Fruit fly (Drosophila melanogaster) whole organism, embryonic: Measurements from ENCODE around the gene ATPsynD.

Source experiments
- Adf1 ChIP-seq: fragments of 200-800 bp; sonication (Bioruptor generic); IDR thresholded peaks from 2 replicates; pipeline ENCODE4 v1.3.6; 2022; ENCODE audit warnings: missing biosample characterization, missing genetic modification characterization
- BEAF-32 ChIP-seq: fragments of 200-800 bp; sonication (Bioruptor generic); optimal IDR thresholded peaks from 3 replicates; lab custom pipeline; 2017; ENCODE audit warnings: missing biosample characterization, missing genetic modification characterization, mild to moderate bottlenecking, moderate library complexity, missing genetic modification reagents
- Blimp-1 ChIP-seq: fragments of 200-800 bp; sonication (Bioruptor generic); optimal IDR thresholded peaks from 3 replicates; lab custom pipeline; 2018; ENCODE audit warnings: missing biosample characterization, missing genetic modification characterization, mild to moderate bottlenecking, moderate library complexity, missing genetic modification reagents
- CG12299 ChIP-seq: fragments of 200-800 bp; sonication (Bioruptor generic); optimal IDR thresholded peaks from 2 replicates; lab custom pipeline; 2018; ENCODE audit warnings: missing biosample characterization, mild to moderate bottlenecking, missing genetic modification characterization
- CG12769 ChIP-seq: fragments of 200-800 bp; sonication (Bioruptor generic); optimal IDR thresholded peaks from 2 replicates; lab custom pipeline; 2019; ENCODE audit warnings: missing biosample characterization, mild to moderate bottlenecking, missing genetic modification characterization, moderate library complexity
- CG1529 ChIP-seq: fragments of 200-800 bp; sonication (Bioruptor generic); optimal IDR thresholded peaks from 3 replicates; lab custom pipeline; 2018; ENCODE audit warnings: missing biosample characterization, missing genetic modification characterization
- CG2116 ChIP-seq: fragments of 200-800 bp; sonication (Bioruptor generic); optimal IDR thresholded peaks from 3 replicates; lab custom pipeline; 2018; ENCODE audit warnings: missing biosample characterization, mild to moderate bottlenecking, missing genetic modification characterization
- CG32532 ChIP-seq: fragments of 200-800 bp; sonication (Bioruptor generic); IDR thresholded peaks from 2 replicates; pipeline ENCODE4 v1.3.6; 2022; ENCODE audit warnings: missing biosample characterization, missing genetic modification characterization
- CG4707 ChIP-seq: fragments of 200-800 bp; sonication (Bioruptor generic); optimal IDR thresholded peaks from 2 replicates; lab custom pipeline; 2018; ENCODE audit warnings: missing biosample characterization, mild to moderate bottlenecking, missing genetic modification characterization, moderate library complexity
- CG6813 ChIP-seq: fragments of 200-800 bp; sonication (Bioruptor generic); optimal IDR thresholded peaks from 2 replicates; lab custom pipeline; 2017; ENCODE audit warnings: missing biosample characterization, missing genetic modification characterization, mild to moderate bottlenecking, moderate library complexity, missing genetic modification reagents
- CG7271 ChIP-seq: fragments of 200-800 bp; sonication (Bioruptor generic); optimal IDR thresholded peaks from 2 replicates; lab custom pipeline; 2018; ENCODE audit warnings: missing biosample characterization, mild to moderate bottlenecking, missing genetic modification characterization, moderate library complexity
- CG7963 ChIP-seq: fragments of 200-800 bp; sonication (Bioruptor generic); IDR thresholded peaks from 3 replicates; pipeline ENCODE4 v1.3.6; 2022; ENCODE audit warnings: missing biosample characterization, missing genetic modification characterization; ENCODE audit not compliant: partially characterized antibody
- CHES-1-like ChIP-seq: fragments of 200-800 bp; sonication (Bioruptor generic); optimal IDR thresholded peaks from 2 replicates; lab custom pipeline; 2016; ENCODE audit warnings: missing biosample characterization, missing genetic modification characterization
- D ChIP-seq, 2 experiments: fragments of 200-800 bp in 1 of 2; fragments of >200 bp in 1 of 2; sonication (Bioruptor generic) in 1 of 2; optimal IDR thresholded peaks; 2 replicates in 1 of 2; 3 replicates in 1 of 2; lab custom pipeline; 2017; ENCODE audit warnings: mild to moderate bottlenecking in 1 of 2, missing biosample characterization in 1 of 2, missing genetic modification characterization in 1 of 2, missing genetic modification reagents in 1 of 2
- E2f1 ChIP-seq: fragments of 200-800 bp; sonication (Bioruptor generic); IDR thresholded peaks from 2 replicates; pipeline ENCODE4 v1.3.6; 2022; ENCODE audit warnings: missing biosample characterization, missing genetic modification characterization
- ERR ChIP-seq: fragments of 200-800 bp; sonication (Bioruptor generic); optimal IDR thresholded peaks from 2 replicates; lab custom pipeline; 2016; ENCODE audit warnings: missing biosample characterization, missing genetic modification characterization
- Optix ChIP-seq: fragments of 200-800 bp; sonication (Bioruptor generic); IDR thresholded peaks from 3 replicates; pipeline ENCODE4 v1.3.6; 2022; ENCODE audit warnings: missing biosample characterization, missing genetic modification characterization
- Pdp1 ChIP-seq, 2 experiments: fragments of 200-800 bp; sonication (Bioruptor generic); optimal IDR thresholded peaks; 3 replicates each; lab custom pipeline; 2016; ENCODE audit warnings: missing biosample characterization in 2 of 2, missing genetic modification characterization in 2 of 2, mild to moderate bottlenecking in 1 of 2, moderate library complexity in 1 of 2
- Xbp1 ChIP-seq: fragments of 200-800 bp; sonication (Bioruptor generic); optimal IDR thresholded peaks from 3 replicates; lab custom pipeline; 2016; ENCODE audit warnings: missing biosample characterization, mild to moderate bottlenecking, missing genetic modification characterization
- abd-A ChIP-seq: fragments of 200-800 bp; sonication (Bioruptor generic); optimal IDR thresholded peaks from 3 replicates; lab custom pipeline; 2019; ENCODE audit warnings: missing biosample characterization, mild to moderate bottlenecking, missing genetic modification characterization, moderate library complexity
- ac ChIP-seq: fragments of 200-800 bp; sonication (Bioruptor generic); optimal IDR thresholded peaks from 3 replicates; lab custom pipeline; 2017; ENCODE audit warnings: missing biosample characterization, mild to moderate bottlenecking, missing genetic modification characterization
- ap ChIP-seq: fragments of 200-800 bp; sonication (Bioruptor generic); IDR thresholded peaks from 2 replicates; pipeline ENCODE4 v1.3.6; 2022; ENCODE audit warnings: missing biosample characterization, missing genetic modification characterization
- ase ChIP-seq: fragments of 200-800 bp; sonication (Bioruptor generic); IDR thresholded peaks from 3 replicates; pipeline ENCODE4 v1.3.6; 2022; ENCODE audit warnings: missing biosample characterization, missing genetic modification characterization
- cg ChIP-seq: fragments of 200-800 bp; sonication (Bioruptor generic); optimal IDR thresholded peaks from 3 replicates; lab custom pipeline; 2019; ENCODE audit warnings: missing biosample characterization, mild to moderate bottlenecking, missing genetic modification characterization, moderate library complexity
- chm ChIP-seq: fragments of 200-800 bp; sonication (Bioruptor generic); IDR thresholded peaks from 2 replicates; pipeline ENCODE4 v1.3.6; 2022; ENCODE audit warnings: missing biosample characterization, missing genetic modification characterization
- ci ChIP-seq: fragments of 200-800 bp; sonication (Bioruptor generic); IDR thresholded peaks from 3 replicates; pipeline ENCODE4 v1.3.6; 2022; ENCODE audit warnings: missing biosample characterization, missing genetic modification characterization
- croc ChIP-seq: fragments of 200-800 bp; sonication (Bioruptor generic); conservative IDR thresholded peaks from 3 replicates; pipeline ENCODE4 v1.3.6; 2022; ENCODE audit warnings: missing biosample characterization, missing genetic modification characterization
- cwo ChIP-seq: fragments of 200-800 bp; sonication (Bioruptor generic); optimal IDR thresholded peaks from 3 replicates; lab custom pipeline; 2017; ENCODE audit warnings: missing biosample characterization, missing genetic modification characterization, mild to moderate bottlenecking, moderate library complexity, missing genetic modification reagents
- dan ChIP-seq: fragments of 200-800 bp; sonication (Bioruptor generic); IDR thresholded peaks from 2 replicates; pipeline ENCODE4 v1.3.6; 2022; ENCODE audit warnings: missing biosample characterization, missing genetic modification characterization
- eve ChIP-seq, 2 experiments: fragments of >200 bp; optimal IDR thresholded peaks; 2 replicates each; lab custom pipeline; 2017; ENCODE audit warnings: missing biosample characterization in 2 of 2, missing genetic modification characterization in 2 of 2
- eyg ChIP-seq: fragments of 200-800 bp; sonication (Bioruptor generic); optimal IDR thresholded peaks from 3 replicates; lab custom pipeline; 2016; ENCODE audit warnings: missing biosample characterization, missing genetic modification characterization
- gfzf ChIP-seq: fragments of 200-800 bp; sonication (Bioruptor generic); optimal IDR thresholded peaks from 2 replicates; lab custom pipeline; 2016; ENCODE audit warnings: missing biosample characterization, mild to moderate bottlenecking, missing genetic modification characterization, moderate library complexity
- hb ChIP-seq: fragments of 200-800 bp; sonication (Bioruptor generic); IDR thresholded peaks from 3 replicates; pipeline ENCODE4 v1.3.6; 2022; ENCODE audit warnings: missing biosample characterization, missing genetic modification characterization; ENCODE audit not compliant: partially characterized antibody
- ind ChIP-seq: fragments of 200-800 bp; sonication (Bioruptor generic); optimal IDR thresholded peaks from 3 replicates; lab custom pipeline; 2016; ENCODE audit warnings: missing biosample characterization, missing genetic modification characterization
- jing ChIP-seq: fragments of 200-800 bp; sonication (Bioruptor generic); optimal IDR thresholded peaks from 2 replicates; lab custom pipeline; 2018; ENCODE audit warnings: missing biosample characterization, mild to moderate bottlenecking, missing genetic modification characterization
- jumu ChIP-seq: fragments of 200-800 bp; sonication (Bioruptor generic); optimal IDR thresholded peaks from 3 replicates; lab custom pipeline; 2016; ENCODE audit warnings: missing biosample characterization, missing genetic modification characterization
- kni ChIP-seq: fragments of 200-800 bp; sonication (Bioruptor generic); optimal IDR thresholded peaks from 3 replicates; lab custom pipeline; 2017; ENCODE audit warnings: mild to moderate bottlenecking, missing biosample characterization, missing genetic modification reagents, missing genetic modification characterization
- lbe ChIP-seq: fragments of 200-800 bp; sonication (Bioruptor generic); optimal IDR thresholded peaks from 2 replicates; lab custom pipeline; 2016; ENCODE audit warnings: missing biosample characterization, mild to moderate bottlenecking, missing genetic modification characterization
- otp ChIP-seq: fragments of 200-800 bp; sonication (Bioruptor generic); IDR thresholded peaks from 3 replicates; pipeline ENCODE4, ENCODE4 v1.3.6; 2022; ENCODE audit warnings: missing biosample characterization, missing genetic modification characterization
- pros ChIP-seq: fragments of 200-800 bp; sonication (Bioruptor generic); optimal IDR thresholded peaks from 3 replicates; lab custom pipeline; 2019; ENCODE audit warnings: missing biosample characterization, mild to moderate bottlenecking, missing genetic modification characterization, moderate library complexity
- salm ChIP-seq: fragments of 200-800 bp; sonication (Bioruptor generic); optimal IDR thresholded peaks from 2 replicates; lab custom pipeline; 2018; ENCODE audit warnings: missing biosample characterization, mild to moderate bottlenecking, missing genetic modification characterization
- sd ChIP-seq: fragments of 200-800 bp; sonication (Bioruptor generic); optimal IDR thresholded peaks from 3 replicates; lab custom pipeline; 2018; ENCODE audit warnings: missing biosample characterization, mild to moderate bottlenecking, missing genetic modification characterization, moderate library complexity
- sens ChIP-seq: fragments of 200-800 bp; sonication (Bioruptor generic); peaks from one replicate; lab custom pipeline; 2016; ENCODE audit warnings: missing biosample characterization, missing genetic modification characterization
- sisA ChIP-seq: fragments of 200-800 bp; sonication (Bioruptor generic); IDR thresholded peaks from 2 replicates; pipeline ENCODE4 v1.3.6; 2022; ENCODE audit warnings: missing biosample characterization, missing genetic modification characterization
- sr ChIP-seq: fragments of 200-800 bp; sonication (Bioruptor generic); IDR thresholded peaks from 3 replicates; pipeline ENCODE4 v1.3.6; 2022; ENCODE audit warnings: missing biosample characterization, missing genetic modification characterization
- tll ChIP-seq, 2 experiments: fragments of 200-800 bp in 1 of 2; fragments of >200 bp in 1 of 2; sonication (Bioruptor generic) in 1 of 2; optimal IDR thresholded peaks; 2 replicates each; lab custom pipeline; 2017 to 2019; ENCODE audit warnings: missing biosample characterization in 2 of 2, missing genetic modification characterization in 2 of 2, mild to moderate bottlenecking in 1 of 2, moderate library complexity in 1 of 2
- trem ChIP-seq: fragments of 200-800 bp; optimal IDR thresholded peaks from 3 replicates; lab custom pipeline; 2019; ENCODE audit warnings: missing biosample characterization, mild to moderate bottlenecking, missing genetic modification characterization, moderate library complexity
- twi ChIP-seq: fragments of 200-800 bp; optimal IDR thresholded peaks from 2 replicates; lab custom pipeline; 2019; ENCODE audit warnings: missing biosample characterization, mild to moderate bottlenecking, missing genetic modification characterization, moderate library complexity
- vvl ChIP-seq: fragments of 200-800 bp; sonication (Bioruptor generic); IDR thresholded peaks from 2 replicates; pipeline ENCODE4 v1.3.6; 2022; ENCODE audit warnings: missing biosample characterization, missing genetic modification characterization

Gene ATPsynD

DNA sequence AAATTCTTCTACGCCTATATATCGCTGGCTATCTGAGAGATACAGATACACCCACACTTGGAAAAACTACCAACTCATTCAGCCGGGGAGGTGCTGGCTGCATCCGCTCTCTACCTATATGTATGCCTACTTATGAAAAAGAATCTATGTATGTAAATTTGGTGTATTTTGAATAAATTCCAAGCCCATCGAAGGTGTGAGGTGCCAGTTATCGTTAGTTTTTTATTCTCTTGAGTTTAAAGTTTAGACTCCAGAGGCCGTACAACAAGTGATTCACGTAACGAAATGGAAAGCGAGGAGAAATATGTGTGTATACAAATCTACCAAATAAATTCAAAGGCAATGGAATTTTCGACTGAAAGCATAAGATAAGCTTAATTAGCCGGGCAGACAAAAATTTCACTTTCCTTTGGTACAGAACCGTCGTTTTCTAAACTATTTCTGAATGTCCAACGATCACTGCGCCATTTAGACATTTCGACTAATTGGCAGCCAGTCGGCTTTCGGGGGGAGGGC is 3.0 kb upstream of the ATPsynD start:
- peak in 1 of 2 experiments; percentile 72 for TF ChIP-seq eve (GFP tag; optimal IDR thresholded peaks at IDR 0.05; lab: Kevin White, UChicago)
- peak; percentile 55; the same call in 1 of the 2 replicates for TF ChIP-seq vvl (GFP tag; lab: Robert Waterston, UW)
- TF ChIP-seq Xbp1 (GFP tag; lab: Kevin White, UChicago) = no peak
- TF ChIP-seq jumu (GFP tag; lab: Kevin White, UChicago) = no peak
- no peak for TF ChIP-seq E2f1
- TF ChIP-seq trem (tag; lab: Kevin White, UChicago) = no peak
- no peak for TF ChIP-seq Adf1 (GFP tag; lab: Robert Waterston, UW)
- TF ChIP-seq tll (GFP tag; optimal IDR thresholded peaks at IDR 0.05; lab: Kevin White, UChicago) = no peak
- peak in 1 of 2 experiments; percentile 40 for TF ChIP-seq Pdp1 (GFP tag; optimal IDR thresholded peaks at IDR 0.05; lab: Kevin White, UChicago)
- no peak for TF ChIP-seq CG7963 (GFP tag; lab: Robert Waterston, UW)
- TF ChIP-seq CG12299 = no peak
- peak; percentile 13 for TF ChIP-seq CG12769 (tag; lab: Kevin White, UChicago)
- TF ChIP-seq gfzf (GFP tag; lab: Kevin White, UChicago) = no peak
- no peak for TF ChIP-seq CG4707 (GFP tag; lab: Kevin White, UChicago)
- TF ChIP-seq sd (tag; lab: Kevin White, UChicago) = peak; percentile 91
- TF ChIP-seq kni (GFP tag; lab: Kevin White, UChicago) = peak; percentile 83
- no peak for TF ChIP-seq lbe
- TF ChIP-seq ind (GFP tag; lab: Kevin White, UChicago) = no peak
- no peak for TF ChIP-seq hb (GFP tag; lab: Robert Waterston, UW)
- TF ChIP-seq CG7271 (tag; lab: Kevin White, UChicago) = no peak
- TF ChIP-seq cwo (GFP tag; lab: Kevin White, UChicago) = no peak
- TF ChIP-seq abd-A (tag; lab: Kevin White, UChicago) = peak; percentile 38
- no peak for TF ChIP-seq CG2116 (GFP tag; lab: Kevin White, UChicago)
- TF ChIP-seq CG32532 (GFP tag; lab: Robert Waterston, UW) = no peak
- TF ChIP-seq jing (GFP tag; lab: Kevin White, UChicago) = no peak
- no peak for TF ChIP-seq ase (GFP tag; lab: Robert Waterston, UW)
- TF ChIP-seq sisA (GFP tag; lab: Robert Waterston, UW) = no peak
- peak; percentile 86 for TF ChIP-seq sr
- no peak for TF ChIP-seq ERR (GFP tag; lab: Kevin White, UChicago)
- TF ChIP-seq sens (GFP tag; lab: Kevin White, UChicago) = peak; percentile 48
- TF ChIP-seq BEAF-32 = no peak
- TF ChIP-seq Blimp-1 (GFP tag; lab: Kevin White, UChicago) = peak; percentile 95
- no peak for TF ChIP-seq D (optimal IDR thresholded peaks at IDR 0.05; lab: Kevin White, UChicago)
- no peak for TF ChIP-seq D (GFP tag; optimal IDR thresholded peaks at IDR 0.05; lab: Kevin White, UChicago)
- TF ChIP-seq Optix = no peak
- 0 out of 3 replicates have a peak, but pooled peaks have one; percentile 57 for TF ChIP-seq ci (GFP tag; lab: Robert Waterston, UW)
- TF ChIP-seq cg (GFP tag; lab: Kevin White, UChicago) = peak; percentile 42

DNA sequence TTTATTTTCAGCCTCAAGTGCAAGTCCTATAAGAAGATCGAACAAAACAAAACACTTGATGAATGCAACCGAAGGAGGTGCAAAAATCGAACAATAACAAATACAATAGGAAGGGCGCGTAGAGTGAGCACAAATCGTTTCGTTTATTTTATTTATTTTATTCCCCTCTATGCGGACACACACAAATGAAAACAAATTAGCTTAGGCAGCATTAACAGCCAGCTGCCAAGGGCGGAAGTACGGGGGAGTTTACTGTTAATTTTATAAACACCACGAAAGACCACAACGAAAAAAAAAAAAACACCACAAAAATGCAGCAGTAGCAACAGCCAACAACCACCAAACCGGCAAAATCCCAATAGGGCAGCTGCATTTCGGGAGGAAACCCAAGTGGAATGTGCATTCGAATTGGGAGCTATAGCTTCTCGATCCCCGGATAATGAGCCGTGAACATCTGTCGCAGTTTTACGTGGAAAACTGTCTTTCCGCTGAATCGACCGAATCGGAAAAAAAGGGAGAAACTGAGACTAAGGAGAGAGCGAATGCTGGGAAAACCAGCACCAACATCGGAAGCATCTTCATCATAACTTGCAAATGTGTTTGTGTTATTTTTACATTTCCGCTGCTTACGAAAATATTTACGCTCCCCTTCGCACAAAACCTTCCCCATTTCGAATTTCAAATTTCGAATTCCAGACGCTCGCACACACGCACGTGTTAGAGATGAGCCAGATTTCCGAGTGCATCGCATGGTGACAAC is 2.3 kb upstream of the ATPsynD start:
- TF ChIP-seq dan (GFP tag; lab: Robert Waterston, UW) (no peak), CG1529 (GFP tag; lab: Kevin White, UChicago) (no peak), chm (GFP tag; lab: Robert Waterston, UW) (0 out of 2 replicates have a peak, but pooled peaks have one; percentile 12), ac (GFP tag; lab: Kevin White, UChicago) (peak; percentile 20), eyg (GFP tag; lab: Kevin White, UChicago) (no peak), CG6813 (GFP tag; lab: Kevin White, UChicago) (no peak), pros (GFP tag; lab: Kevin White, UChicago) (peak; percentile 66), salm (tag; lab: Kevin White, UChicago) (no peak), twi (tag; lab: Kevin White, UChicago) (peak; percentile 45), ap (GFP tag; lab: Robert Waterston, UW) (no peak), CHES-1-like (GFP tag; lab: Kevin White, UChicago) (no peak), croc (GFP tag; lab: Robert Waterston, UW) (no peak), otp (GFP tag; lab: Robert Waterston, UW) (0 out of 3 replicates have a peak, but pooled peaks have one; percentile 4)
